Fruit fly (Drosophila melanogaster): ENCODE measurements around the gene hzg.

hzg gene

DNA sequence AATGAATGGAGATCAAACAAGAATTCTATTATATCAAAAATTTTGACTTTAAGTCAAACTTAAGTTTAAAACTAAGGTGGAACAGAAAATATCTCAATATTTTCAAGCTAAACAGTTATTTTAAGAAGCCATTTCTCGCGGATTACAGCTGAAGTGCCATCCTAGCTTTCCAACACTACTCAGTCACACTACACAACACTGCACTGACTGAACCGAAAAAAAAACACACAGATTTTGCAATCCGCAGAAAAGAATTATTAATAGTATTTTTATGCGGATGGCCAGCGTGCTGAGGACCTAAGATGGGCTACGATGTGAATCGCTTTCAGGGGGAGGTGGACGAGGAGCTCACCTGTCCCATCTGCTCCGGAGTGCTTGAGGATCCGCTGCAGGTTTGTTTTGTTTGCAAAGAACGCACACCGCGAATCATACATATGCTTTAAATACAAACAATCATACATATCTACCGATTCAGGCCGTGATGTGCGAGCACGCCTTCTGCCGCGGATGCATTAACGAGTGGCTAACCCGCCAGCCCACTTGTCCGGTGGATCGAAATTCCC, 48.0 kb downstream of the hzg start, which contains the start of gene elgi (continued):
- peak; percentile 75 for TF ChIP-seq br (GFP tag; optimal IDR thresholded peaks at IDR 0.05)
- no peak for TF ChIP-seq usp (GFP tag; optimal IDR thresholded peaks at IDR 0.05)

dm6 chr3L:15954784-15955427, 49.6 kb downstream of the hzg start, which contains the start of the genes Pka-C3 and GXIVsPLA2:
Pka-C3 (minus strand) TSS chr3L:15954797.
GXIVsPLA2 (plus strand) TSS chr3L:15955096.
- TF ChIP-seq Myc (optimal IDR thresholded peaks at IDR 0.05) (peak; percentile 61), dmrt93B (GFP tag; optimal IDR thresholded peaks at IDR 0.05) (no peak)

DNA sequence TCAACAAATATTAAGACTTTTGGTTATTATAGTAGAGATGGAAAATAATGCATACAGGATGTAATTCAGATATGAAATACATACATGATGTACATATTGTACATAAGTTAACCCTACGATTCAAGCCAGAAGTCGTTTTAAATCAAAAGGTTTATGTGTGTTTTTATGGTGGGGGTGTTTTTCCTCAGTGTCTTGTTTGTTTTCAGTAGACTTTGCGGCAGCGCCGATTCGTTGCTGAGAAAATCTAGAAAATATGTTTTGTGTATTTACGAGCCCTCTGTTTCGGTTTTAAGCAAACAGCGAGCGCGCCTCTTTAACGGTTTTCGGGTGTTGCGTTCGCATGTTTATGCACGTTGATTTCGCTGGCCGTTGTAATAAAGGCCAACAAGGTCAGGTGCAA, 50.6 kb downstream of the hzg start:
- TF ChIP-seq CrebA (GFP tag; optimal IDR thresholded peaks at IDR 0.05; ENCODE audit: borderline replicate concordance) = no peak
- TF ChIP-seq br (GFP tag; optimal IDR thresholded peaks at IDR 0.05) = no peak
- TF ChIP-seq Vsx2 (GFP tag; optimal IDR thresholded peaks at IDR 0.05; ENCODE audit: partially characterized antibody) = no peak
- TF ChIP-seq Mio (GFP tag; optimal IDR thresholded peaks at IDR 0.05) = no peak
- TF ChIP-seq Rel (GFP tag; optimal IDR thresholded peaks at IDR 0.05) = no peak
- no peak for TF ChIP-seq Rel (tag; optimal IDR thresholded peaks at IDR 0.05)
- no peak for TF ChIP-seq woc (GFP tag; optimal IDR thresholded peaks at IDR 0.05)
- no peak for TF ChIP-seq sv (GFP tag; optimal IDR thresholded peaks at IDR 0.05)
- no peak for TF ChIP-seq h (GFP tag; optimal IDR thresholded peaks at IDR 0.05)
- TF ChIP-seq Jra (GFP tag; optimal IDR thresholded peaks at IDR 0.05) = no peak
- no peak for TF ChIP-seq lola (GFP tag; optimal IDR thresholded peaks at IDR 0.05)
- no peak for TF ChIP-seq foxo (GFP tag; optimal IDR thresholded peaks at IDR 0.05)
- no peak for TF ChIP-seq HLH106 (tag; optimal IDR thresholded peaks at IDR 0.05)

- no peak for TF ChIP-seq lola (GFP tag; optimal IDR thresholded peaks at IDR 0.05)
- no peak for TF ChIP-seq h (GFP tag; optimal IDR thresholded peaks at IDR 0.05)
- no peak for TF ChIP-seq woc (GFP tag; optimal IDR thresholded peaks at IDR 0.05)
- no peak for TF ChIP-seq Dfd (GFP tag; optimal IDR thresholded peaks at IDR 0.05)
- no peak for TF ChIP-seq CG32264 (GFP tag; optimal IDR thresholded peaks at IDR 0.05)
- TF ChIP-seq brk (GFP tag; optimal IDR thresholded peaks at IDR 0.05) = no peak
- no peak for TF ChIP-seq sage (GFP tag; optimal IDR thresholded peaks at IDR 0.05)
- no peak for TF ChIP-seq ey (GFP tag; optimal IDR thresholded peaks at IDR 0.05)
- no peak for TF ChIP-seq CG9705 (GFP tag; optimal IDR thresholded peaks at IDR 0.05)
- TF ChIP-seq tai (GFP tag; optimal IDR thresholded peaks at IDR 0.05) = no peak
- TF ChIP-seq Sp1 (GFP tag; optimal IDR thresholded peaks at IDR 0.05) = no peak
- TF ChIP-seq fru (GFP tag; optimal IDR thresholded peaks at IDR 0.05) = no peak
- TF ChIP-seq Hr83 (GFP tag; optimal IDR thresholded peaks at IDR 0.05; ENCODE audit: poor library complexity, severe bottlenecking) = no peak
- TF ChIP-seq Mio (GFP tag; optimal IDR thresholded peaks at IDR 0.05) = no peak
- TF ChIP-seq Vsx2 (GFP tag; optimal IDR thresholded peaks at IDR 0.05; ENCODE audit: partially characterized antibody) = no peak
- no peak for TF ChIP-seq OdsH (GFP tag; optimal IDR thresholded peaks at IDR 0.05)
- no peak for TF ChIP-seq Jra (GFP tag; optimal IDR thresholded peaks at IDR 0.05)
- no peak for TF ChIP-seq foxo (GFP tag; optimal IDR thresholded peaks at IDR 0.05)
- no peak for TF ChIP-seq dsf (GFP tag; optimal IDR thresholded peaks at IDR 0.05; ENCODE audit: borderline replicate concordance)
Measured at dm6 chr3L:15952909-15953308, 51.6 kb downstream of the hzg start.

- TF ChIP-seq tai (GFP tag; optimal IDR thresholded peaks at IDR 0.05) = no peak
- TF ChIP-seq OdsH (GFP tag; optimal IDR thresholded peaks at IDR 0.05) = no peak
- TF ChIP-seq HLH106 (tag; optimal IDR thresholded peaks at IDR 0.05) = no peak
- no peak for TF ChIP-seq Mio (GFP tag; optimal IDR thresholded peaks at IDR 0.05)
- no peak for TF ChIP-seq brk (GFP tag; optimal IDR thresholded peaks at IDR 0.05)
- TF ChIP-seq Jra (GFP tag; optimal IDR thresholded peaks at IDR 0.05) = no peak
- no peak for TF ChIP-seq ey (GFP tag; optimal IDR thresholded peaks at IDR 0.05)
- no peak for TF ChIP-seq Myc (optimal IDR thresholded peaks at IDR 0.05)
- no peak for TF ChIP-seq h (GFP tag; optimal IDR thresholded peaks at IDR 0.05)
- TF ChIP-seq CrebA (GFP tag; optimal IDR thresholded peaks at IDR 0.05; ENCODE audit: borderline replicate concordance) = no peak
- TF ChIP-seq dl (GFP tag; optimal IDR thresholded peaks at IDR 0.05; ENCODE audit: insufficient read depth in 1 of 2, partially characterized antibody in 2 of 2) = no peak
- TF ChIP-seq N (GFP tag; optimal IDR thresholded peaks at IDR 0.05) = no peak
- TF ChIP-seq sv (GFP tag; optimal IDR thresholded peaks at IDR 0.05) = no peak
- TF ChIP-seq usp (GFP tag; optimal IDR thresholded peaks at IDR 0.05) = no peak
- TF ChIP-seq jim (GFP tag; optimal IDR thresholded peaks at IDR 0.05) = no peak
- no peak for TF ChIP-seq CG9705 (GFP tag; optimal IDR thresholded peaks at IDR 0.05)
- no peak for TF ChIP-seq Hr83 (GFP tag; optimal IDR thresholded peaks at IDR 0.05; ENCODE audit: poor library complexity, severe bottlenecking)
Measured at dm6 chr3L:15952287-15952686, 52.2 kb downstream of the hzg start.

Data from whole organism, wandering third instar larva.